Worm (Caenorhabditis elegans) whole organism, midembryonic: ENCODE measurements around the gene cutl-21.

Experiments used
- cog-1 ChIP-seq: sonication (generic microtip); optimal IDR thresholded peaks from 2 replicates; lab custom pipeline; 2016; ENCODE audit warnings: missing genetic modification characterization, missing compliant biosample characterization
- flt-1 ChIP-seq: fragments of 200-800 bp; sonication (Bioruptor generic); IDR thresholded peaks from 2 replicates; pipeline ENCODE4 v1.3.6; 2022; ENCODE audit warnings: missing genetic modification characterization, missing compliant biosample characterization
- klf-2 ChIP-seq: fragments of 200-800 bp; sonication (Bioruptor generic); conservative IDR thresholded peaks from 2 replicates; pipeline ENCODE4 v1.3.6; 2022; ENCODE audit warnings: missing genetic modification reagents, missing genetic modification characterization, missing compliant biosample characterization
- ref-1 ChIP-seq: fragments of 200-800 bp; sonication (Bioruptor generic); conservative IDR thresholded peaks from 2 replicates; pipeline ENCODE4 v1.3.6; 2022; ENCODE audit warnings: missing genetic modification reagents, missing genetic modification characterization, missing compliant biosample characterization
- tab-1 ChIP-seq: fragments of 200-800 bp; sonication (Bioruptor generic); IDR thresholded peaks from 2 replicates; pipeline ENCODE4 v1.3.6; 2022; ENCODE audit warnings: missing genetic modification characterization, missing compliant biosample characterization
- ztf-29 ChIP-seq: fragments of 200-800 bp; sonication (Bioruptor generic); IDR thresholded peaks from 2 replicates; pipeline ENCODE4 v1.3.6; 2022; ENCODE audit warnings: missing genetic modification reagents, missing genetic modification characterization, missing compliant biosample characterization

DNA sequence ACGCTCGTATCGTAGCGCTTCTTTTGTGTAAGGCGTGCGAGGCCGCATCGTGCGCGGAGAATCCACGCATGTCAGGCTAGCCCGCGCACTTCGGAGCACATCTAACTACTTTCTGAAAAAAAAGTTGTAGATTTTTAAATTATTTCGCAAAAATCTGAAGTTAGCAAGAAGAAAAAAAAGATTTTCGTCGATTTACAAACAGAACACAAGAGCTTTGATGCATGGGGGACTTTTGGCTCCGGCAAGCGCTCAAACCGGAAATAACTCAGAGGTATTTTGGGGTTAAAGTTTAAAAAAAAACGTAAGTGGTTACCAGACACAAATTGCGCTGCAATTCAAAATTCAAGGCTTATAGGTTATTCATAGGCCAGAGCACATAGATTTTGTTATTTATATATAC, 13.3 kb downstream of the cutl-21 start, which contains the start of the genes F55A4.13 and nlf-1:
- TF ChIP-seq ref-1 (no peak), flt-1 (GFP tag; lab: Robert Waterston, UW) (no peak), tab-1 (GFP tag; lab: Robert Waterston, UW) (no peak), cog-1 (tag; lab: Kevin White, UChicago) (no peak), ztf-29 (GFP tag; lab: Robert Waterston, UW) (no peak), klf-2 (GFP tag; lab: Robert Waterston, UW) (no peak)
